Worm (Caenorhabditis elegans) whole organism, mixed stage, embryonic: ENCODE results near the gene ZK616.3.
"Not testable (repeated sequence)": the region's sequence is repeated elsewhere in the genome, so short reads cannot be mapped to it uniquely, and the experiment has no call there.

Experiments
- M03D4.4 ChIP-seq: sonication (generic microtip); optimal IDR thresholded peaks from 2 replicates; lab custom pipeline; 2017; ENCODE audit warnings: mild to moderate bottlenecking, missing genetic modification characterization, missing compliant biosample characterization
- bed-3 ChIP-seq: fragments of 200-800 bp; sonication (Bioruptor generic); optimal IDR thresholded peaks from 3 replicates; lab custom pipeline; 2018; ENCODE audit warnings: mild to moderate bottlenecking, missing genetic modification characterization, moderate library complexity, missing compliant biosample characterization
- blmp-1 ChIP-seq: fragments of 150-350 bp; optimal IDR thresholded peaks from 2 replicates; lab custom pipeline; 2014; ENCODE audit warnings: missing biosample characterization, missing genetic modification characterization
- ceh-39 ChIP-seq: fragments of 150-350 bp; optimal IDR thresholded peaks from 2 replicates; lab custom pipeline; 2014; ENCODE audit warnings: missing biosample characterization, missing genetic modification characterization
- ceh-43 ChIP-seq: fragments of 200-800 bp; sonication (Bioruptor generic); optimal IDR thresholded peaks from 2 replicates; lab custom pipeline; 2018; ENCODE audit warnings: mild to moderate bottlenecking, missing genetic modification characterization, moderate library complexity, missing compliant biosample characterization
- ceh-83 ChIP-seq: fragments of 200-800 bp; sonication (Bioruptor generic); optimal IDR thresholded peaks from 2 replicates; lab custom pipeline; 2018; ENCODE audit warnings: mild to moderate bottlenecking, missing genetic modification characterization, missing compliant biosample characterization
- cnd-1 ChIP-seq: fragments of 200-800 bp; sonication (Bioruptor generic); optimal IDR thresholded peaks from 2 replicates; lab custom pipeline; 2018; ENCODE audit warnings: mild to moderate bottlenecking, missing genetic modification characterization, missing compliant biosample characterization
- elt-1 ChIP-seq: sonication (generic microtip); optimal IDR thresholded peaks from 2 replicates; lab custom pipeline; 2017; ENCODE audit warnings: missing genetic modification characterization, mild to moderate bottlenecking, missing compliant biosample characterization, antibody characterized with exemption, moderate library complexity, borderline replicate concordance; ENCODE audit not compliant: insufficient read depth
- elt-3 ChIP-seq: fragments of 150-350 bp; optimal IDR thresholded peaks from 2 replicates; lab custom pipeline; 2014; ENCODE audit warnings: missing biosample characterization, missing genetic modification characterization
- flh-1 ChIP-seq: fragments of 200-800 bp; sonication (Bioruptor generic); optimal IDR thresholded peaks from 2 replicates; lab custom pipeline; 2018; ENCODE audit warnings: mild to moderate bottlenecking, missing genetic modification characterization, moderate library complexity, missing compliant biosample characterization
- lin-13 ChIP-seq: fragments of 150-350 bp; optimal IDR thresholded peaks from 2 replicates; lab custom pipeline; 2014; ENCODE audit warnings: missing biosample characterization, missing genetic modification characterization
- lin-32 ChIP-seq: fragments of 200-800 bp; sonication (Bioruptor generic); optimal IDR thresholded peaks from 2 replicates; lab custom pipeline; 2018; ENCODE audit warnings: mild to moderate bottlenecking, missing genetic modification characterization, missing compliant biosample characterization
- lsy-2 ChIP-seq: fragments of 150-350 bp; optimal IDR thresholded peaks from 2 replicates; lab custom pipeline; 2014; ENCODE audit warnings: missing biosample characterization, missing genetic modification characterization
- mab-5 ChIP-seq: fragments of 150-350 bp; optimal IDR thresholded peaks from 2 replicates; lab custom pipeline; 2014; ENCODE audit warnings: missing biosample characterization, missing genetic modification characterization
- mep-1 ChIP-seq: fragments of 150-350 bp; optimal IDR thresholded peaks from 2 replicates; lab custom pipeline; 2017; ENCODE audit warnings: missing biosample characterization, missing genetic modification reagents, missing genetic modification characterization, inconsistent platforms
- mls-2 ChIP-seq: sonication (generic microtip); optimal IDR thresholded peaks from 2 replicates; lab custom pipeline; 2016; ENCODE audit warnings: mild to moderate bottlenecking, missing genetic modification characterization, moderate library complexity, missing compliant biosample characterization
- nhr-12 ChIP-seq: fragments of 150-350 bp; optimal IDR thresholded peaks from 2 replicates; lab custom pipeline; 2014; ENCODE audit warnings: missing biosample characterization, missing genetic modification characterization
- nhr-2 ChIP-seq: fragments of 150-350 bp; optimal IDR thresholded peaks from 2 replicates; lab custom pipeline; 2014; ENCODE audit warnings: missing biosample characterization, missing genetic modification characterization
- nhr-237 ChIP-seq: fragments of 150-350 bp; optimal IDR thresholded peaks from 2 replicates; lab custom pipeline; 2014; ENCODE audit warnings: missing biosample characterization, missing genetic modification characterization
- nhr-28 ChIP-seq: fragments of 150-350 bp; optimal IDR thresholded peaks from 2 replicates; lab custom pipeline; 2014; ENCODE audit warnings: missing biosample characterization, missing genetic modification characterization
- nhr-76 ChIP-seq: sonication (generic microtip); optimal IDR thresholded peaks from 2 replicates; lab custom pipeline; 2017; ENCODE audit warnings: missing biosample characterization, missing genetic modification characterization
- pha-4 ChIP-seq: fragments of 150-350 bp; optimal IDR thresholded peaks from 2 replicates; lab custom pipeline; 2018; ENCODE audit warnings: missing biosample characterization, missing genetic modification reagents, missing genetic modification characterization
- sem-2 ChIP-seq: fragments of 200-800 bp; sonication (Bioruptor generic); optimal IDR thresholded peaks from 2 replicates; lab custom pipeline; 2018; ENCODE audit warnings: mild to moderate bottlenecking, missing genetic modification characterization, missing compliant biosample characterization
- snpc-4 ChIP-seq: fragments of 150-350 bp; optimal IDR thresholded peaks from 2 replicates; lab custom pipeline; 2014; ENCODE audit warnings: missing biosample characterization, missing genetic modification characterization
- sptf-1 ChIP-seq: sonication (generic microtip); optimal IDR thresholded peaks from 2 replicates; lab custom pipeline; 2017; ENCODE audit warnings: mild to moderate bottlenecking, missing genetic modification characterization, moderate library complexity, missing compliant biosample characterization
- tbx-8 ChIP-seq: fragments of 200-800 bp; sonication (Bioruptor generic); optimal IDR thresholded peaks from 2 replicates; lab custom pipeline; 2018; ENCODE audit warnings: mild to moderate bottlenecking, missing genetic modification characterization, moderate library complexity, missing compliant biosample characterization
- unc-120 ChIP-seq: sonication (generic microtip); optimal IDR thresholded peaks from 2 replicates; lab custom pipeline; 2017; ENCODE audit warnings: missing genetic modification characterization, missing compliant biosample characterization; ENCODE audit not compliant: poor library complexity, severe bottlenecking
- unc-39 ChIP-seq: fragments of 150-350 bp; optimal IDR thresholded peaks from 2 replicates; lab custom pipeline; 2014; ENCODE audit warnings: missing biosample characterization, missing genetic modification characterization
- unc-62 ChIP-seq: fragments of 150-350 bp; optimal IDR thresholded peaks from 2 replicates; lab custom pipeline; 2014; ENCODE audit warnings: missing biosample characterization, missing genetic modification reagents, missing genetic modification characterization
- zip-8 ChIP-seq: fragments of 150-350 bp; optimal IDR thresholded peaks from 2 replicates; lab custom pipeline; 2014; ENCODE audit warnings: missing biosample characterization, missing genetic modification characterization
- ztf-11 ChIP-seq: fragments of 150-350 bp; optimal IDR thresholded peaks from 2 replicates; lab custom pipeline; 2014; ENCODE audit warnings: missing biosample characterization, missing genetic modification characterization

ZK616.3 gene

ce11 chrIV:5396769-5397168 is at the start of gene ZK616.3:
Gene ZK616.3, plus strand, starts transcription at chrIV:5397069.
- no peak for TF ChIP-seq nhr-12
- TF ChIP-seq nhr-237 (tag; lab: Kevin White, UChicago): no peak
- TF ChIP-seq nhr-76: no peak
- no peak for TF ChIP-seq elt-1
- no peak for TF ChIP-seq M03D4.4 (tag; lab: Kevin White, UChicago)
- TF ChIP-seq nhr-28 (tag; lab: Kevin White, UChicago): no peak
- TF ChIP-seq cnd-1 (tag; lab: Kevin White, UChicago): no peak
- TF ChIP-seq unc-62 (GFP tag; lab: Kevin White, UChicago): no peak
- no peak for TF ChIP-seq lin-13 (tag; lab: Kevin White, UChicago)
- no peak for TF ChIP-seq ztf-11
- TF ChIP-seq blmp-1 (tag; lab: Kevin White, UChicago): no peak
- no peak for TF ChIP-seq flh-1

- not testable (repeated sequence) for TF ChIP-seq ceh-83; elt-3 (tag; lab: Kevin White, UChicago); ztf-11
- TF ChIP-seq, all 35 proteins: peak for 0; not testable (repeated sequence) for 35
These were observed 46.2 kb upstream of the ZK616.3 start, which contains the start of gene gba-4 for ce11 chrIV:5350480-5351193. Gene gba-4, minus strand, starts transcription at chrIV:5350897.

DNA sequence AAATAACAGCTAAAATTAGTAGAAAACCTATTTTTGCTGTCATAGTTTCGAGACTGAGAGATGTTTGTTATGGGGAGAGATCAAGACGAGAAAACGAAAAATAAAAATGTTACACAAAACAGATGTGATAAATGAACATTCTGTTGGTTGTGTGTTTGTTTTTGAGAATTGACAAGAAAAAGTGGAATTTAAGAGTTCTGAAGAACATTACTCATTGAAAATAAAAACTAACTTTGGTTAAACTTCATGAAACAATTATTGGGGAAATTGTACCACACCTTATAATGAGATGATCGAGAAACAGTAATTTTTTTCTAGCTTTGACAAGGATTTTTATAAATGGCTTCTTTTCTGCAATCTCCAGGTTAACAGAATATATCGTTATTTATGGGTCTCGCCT is 43.5 kb upstream of the ZK616.3 start, which contains the start of gene Y4C6B.7:
TSS of gene Y4C6B.7 (minus strand) at position 101 of the 400 bp plus-strand sequence.
- TF ChIP-seq mab-5 (tag; lab: Kevin White, UChicago): no peak
- TF ChIP-seq lin-13 (tag; lab: Kevin White, UChicago): no peak
- TF ChIP-seq, all 35 proteins: peak for 0

ce11 chrIV:5354124-5354523 is 42.7 kb upstream of the ZK616.3 start, which contains the start of gene Y4C6B.1:
Gene Y4C6B.1, plus strand, starts transcription at chrIV:5354488.
- TF ChIP-seq lsy-2 (tag; lab: Kevin White, UChicago) (peak; percentile 88), nhr-237 (tag; lab: Kevin White, UChicago) (no peak), sptf-1 (no peak), mep-1 (tag; lab: Kevin White, UChicago) (peak; percentile 18), mab-5 (tag; lab: Kevin White, UChicago) (no peak), ceh-43 (no peak)
- TF ChIP-seq, all 35 proteins: peak for 2

DNA sequence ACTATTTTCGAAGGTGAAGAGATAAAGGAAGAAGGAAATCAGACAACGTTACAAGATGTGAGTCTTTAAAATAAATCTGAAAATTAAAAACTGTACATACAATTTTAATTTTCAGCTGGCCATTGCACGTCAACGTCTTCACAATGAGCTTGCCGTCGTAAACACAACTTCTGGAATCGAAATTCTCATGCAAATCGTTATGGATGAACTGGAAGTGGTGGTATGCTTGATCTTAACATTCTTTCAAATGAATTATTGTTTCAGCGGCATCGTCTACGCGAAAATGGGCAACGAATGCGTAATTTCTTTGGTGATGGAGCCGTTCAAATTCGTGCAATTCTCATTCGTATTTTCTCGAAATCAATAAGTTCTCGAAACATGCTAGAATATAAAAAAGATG is 42.3 kb upstream of the ZK616.3 start:
- TF ChIP-seq snpc-4 (tag; lab: Kevin White, UChicago) (no peak), tbx-8 (GFP tag; lab: Kevin White, UChicago) (no peak), nhr-2 (no peak), sem-2 (GFP tag; lab: Kevin White, UChicago) (no peak), M03D4.4 (tag; lab: Kevin White, UChicago) (no peak), lin-32 (GFP tag; lab: Kevin White, UChicago) (no peak), ztf-11 (no peak), pha-4 (tag; lab: Kevin White, UChicago) (no peak), bed-3 (GFP tag; lab: Kevin White, UChicago) (no peak), mls-2 (tag; lab: Kevin White, UChicago) (no peak), ceh-83 (no peak), nhr-237 (tag; lab: Kevin White, UChicago) (no peak), ceh-39 (no peak), flh-1 (no peak), cnd-1 (tag; lab: Kevin White, UChicago) (no peak), unc-120 (no peak)

DNA sequence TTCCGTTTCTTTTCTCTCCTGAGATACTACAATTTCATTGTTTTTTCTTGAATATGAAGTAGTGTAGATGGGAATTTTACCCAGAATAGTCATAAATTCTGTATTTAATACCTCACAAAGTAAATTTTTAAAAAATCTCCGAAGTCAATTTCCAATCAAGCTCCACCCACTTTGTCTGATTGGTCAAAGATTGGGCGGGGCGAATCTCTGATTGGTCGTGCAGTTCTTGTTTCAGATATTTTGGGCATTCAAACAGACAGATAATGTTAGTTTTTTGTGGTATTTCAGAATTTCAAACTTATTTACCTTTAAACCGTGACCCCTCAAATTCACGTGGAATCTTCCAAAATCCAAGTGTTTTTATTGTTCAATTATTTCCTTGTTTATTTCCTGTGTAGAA is 36.3 kb upstream of the ZK616.3 start, which contains the start of gene F41H10.5:
TSS of gene F41H10.5 (plus strand) at position 375 of the 400 bp plus-strand sequence.
- TF ChIP-seq unc-39 (tag; lab: Kevin White, UChicago): no peak
- no peak for TF ChIP-seq pha-4 (tag; lab: Kevin White, UChicago)
- no peak for TF ChIP-seq unc-120
- no peak for TF ChIP-seq ceh-39
- TF ChIP-seq zip-8: no peak
- no peak for TF ChIP-seq lsy-2 (tag; lab: Kevin White, UChicago)
